Worm (Caenorhabditis elegans) whole organism, L4 larva: ENCODE data around the gene F21E9.2.

Experiments
- mep-1 ChIP-seq: fragments of 150-350 bp; sonication (generic microtip); optimal IDR thresholded peaks from 3 replicates; lab custom pipeline; 2014; ENCODE audit warnings: missing biosample characterization, missing genetic modification characterization
- nhr-25 ChIP-seq: sonication (generic microtip); optimal IDR thresholded peaks from 2 replicates; lab custom pipeline; 2017; ENCODE audit warnings: missing genetic modification characterization, mild to moderate bottlenecking, missing compliant biosample characterization, antibody characterized with exemption, moderate library complexity, borderline replicate concordance; ENCODE audit not compliant: insufficient read depth
- pha-4 ChIP-seq, 2 experiments: fragments of 150-350 bp in 1 of 2; fragments of 200-800 bp in 1 of 2; sonication (Bioruptor generic) in 1 of 2; IDR thresholded peaks in 1 of 2; optimal IDR thresholded peaks in 1 of 2; 2 replicates each; pipeline versions ENCODE4 v1.3.6 to Lab custom; 2014 to 2022; ENCODE audit warnings: missing genetic modification characterization in 2 of 2, missing genetic modification reagents in 2 of 2, missing biosample characterization in 1 of 2, missing compliant biosample characterization in 1 of 2

DNA sequence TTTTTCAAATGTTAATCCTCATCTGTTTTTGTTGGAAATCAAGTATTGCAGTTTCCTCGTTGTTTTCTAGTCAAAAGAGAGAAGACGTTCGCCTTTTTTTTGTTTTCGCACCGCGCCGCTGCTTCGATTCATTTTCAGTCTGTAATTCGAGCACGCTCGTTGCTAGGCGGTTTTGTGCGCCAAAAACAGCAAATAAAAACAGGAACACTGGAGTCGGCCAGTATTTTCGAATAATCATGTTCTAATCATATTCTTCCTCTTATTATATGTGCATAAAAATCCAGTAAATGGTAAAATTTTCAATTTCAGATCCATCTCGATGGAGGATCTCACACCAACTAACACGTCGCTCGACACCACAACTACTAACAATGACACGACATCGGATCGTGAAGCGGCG, 8.7 kb downstream of the F21E9.2 start, which contains the start of gene pdk-1:
- TF ChIP-seq nhr-25 = no peak
- TF ChIP-seq pha-4 (GFP tag; IDR thresholded peaks at IDR 0.05; lab: Robert Waterston, UW) = no peak
- no peak for TF ChIP-seq pha-4 (tag; optimal IDR thresholded peaks at IDR 0.05; lab: Kevin White, UChicago)
- no peak for TF ChIP-seq mep-1
